Fruit fly (Drosophila melanogaster): Measurements from ENCODE around the gene Flad1.
A peak's percentile ranks its signal among the peaks of the same experiment; 100 is the strongest.

Gene Flad1

dm6 chrX:12927612-12928011, 24.3 kb upstream of the Flad1 start:
- TF ChIP-seq cnc (optimal IDR thresholded peaks at IDR 0.05) = no peak
- TF ChIP-seq CG14711 (tag; optimal IDR thresholded peaks at IDR 0.05) = no peak
- no peak for TF ChIP-seq CG7101 (tag; optimal IDR thresholded peaks at IDR 0.05)
- TF ChIP-seq Crg-1 (GFP tag; optimal IDR thresholded peaks at IDR 0.05) = no peak
- no peak for TF ChIP-seq cic (GFP tag; optimal IDR thresholded peaks at IDR 0.05)
- no peak for TF ChIP-seq CG33017 (tag; optimal IDR thresholded peaks at IDR 0.05)
- TF ChIP-seq ovo (GFP tag; optimal IDR thresholded peaks at IDR 0.05) = no peak
- no peak for TF ChIP-seq kay (GFP tag; ENCODE audit: borderline replicate concordance)
- TF ChIP-seq CG11617 (GFP tag; optimal IDR thresholded peaks at IDR 0.05) = no peak
- TF ChIP-seq CG1620 (GFP tag; optimal IDR thresholded peaks at IDR 0.05) = no peak
- TF ChIP-seq tj (GFP tag; optimal IDR thresholded peaks at IDR 0.05) = no peak
- no peak for TF ChIP-seq Clk (GFP tag; optimal IDR thresholded peaks at IDR 0.05)
- no peak for TF ChIP-seq pad (GFP tag; optimal IDR thresholded peaks at IDR 0.05)

- TF ChIP-seq pad (GFP tag; optimal IDR thresholded peaks at IDR 0.05) (peak; percentile 2), cic (GFP tag; optimal IDR thresholded peaks at IDR 0.05) (no peak), Clk (GFP tag; optimal IDR thresholded peaks at IDR 0.05) (no peak), cnc (optimal IDR thresholded peaks at IDR 0.05) (no peak), CG11617 (GFP tag; optimal IDR thresholded peaks at IDR 0.05) (peak; percentile 28), CG1620 (GFP tag; optimal IDR thresholded peaks at IDR 0.05) (no peak), CG14711 (tag; optimal IDR thresholded peaks at IDR 0.05) (no peak), Crg-1 (GFP tag; optimal IDR thresholded peaks at IDR 0.05) (no peak), Hr96 (GFP tag; optimal IDR thresholded peaks at IDR 0.05) (no peak), bab1 (GFP tag; optimal IDR thresholded peaks at IDR 0.05) (no peak), CG7101 (tag; optimal IDR thresholded peaks at IDR 0.05) (peak; percentile 29), CG33017 (tag; optimal IDR thresholded peaks at IDR 0.05) (no peak), Mnt (GFP tag; optimal IDR thresholded peaks at IDR 0.05) (no peak), ovo (GFP tag; optimal IDR thresholded peaks at IDR 0.05) (no peak), toe (GFP tag; optimal IDR thresholded peaks at IDR 0.05) (no peak), CG12768 (GFP tag; optimal IDR thresholded peaks at IDR 0.05) (peak; percentile 8), tj (GFP tag; optimal IDR thresholded peaks at IDR 0.05) (no peak), CG5204 (GFP tag; optimal IDR thresholded peaks at IDR 0.05) (no peak), CG7045 (GFP tag; optimal IDR thresholded peaks at IDR 0.05) (no peak), kay (GFP tag; ENCODE audit: borderline replicate concordance) (no peak)
Observed at dm6 chrX:12925426-12926256, 22.3 kb upstream of the Flad1 start.

dm6 chrX:12923258-12923901, 20.1 kb upstream of the Flad1 start:
- TF ChIP-seq Crg-1 (GFP tag; optimal IDR thresholded peaks at IDR 0.05) = no peak
- no peak for TF ChIP-seq CG7045 (GFP tag; optimal IDR thresholded peaks at IDR 0.05)
- TF ChIP-seq CG14711 (tag; optimal IDR thresholded peaks at IDR 0.05) = no peak
- TF ChIP-seq CG7101 (tag; optimal IDR thresholded peaks at IDR 0.05) = no peak
- TF ChIP-seq CG11617 (GFP tag; optimal IDR thresholded peaks at IDR 0.05) = no peak

dm6 chrX:12922338-12922737, 19.0 kb upstream of the Flad1 start:
- TF ChIP-seq bab1 (GFP tag; optimal IDR thresholded peaks at IDR 0.05) (no peak), CG12768 (GFP tag; optimal IDR thresholded peaks at IDR 0.05) (no peak), cnc (optimal IDR thresholded peaks at IDR 0.05) (no peak), CG33017 (tag; optimal IDR thresholded peaks at IDR 0.05) (no peak), kay (GFP tag; ENCODE audit: borderline replicate concordance) (no peak), ovo (GFP tag; optimal IDR thresholded peaks at IDR 0.05) (no peak), pad (GFP tag; optimal IDR thresholded peaks at IDR 0.05) (no peak), cic (GFP tag; optimal IDR thresholded peaks at IDR 0.05) (no peak), CG14711 (tag; optimal IDR thresholded peaks at IDR 0.05) (no peak), tj (GFP tag; optimal IDR thresholded peaks at IDR 0.05) (no peak), Clk (GFP tag; optimal IDR thresholded peaks at IDR 0.05) (no peak), Mnt (GFP tag; optimal IDR thresholded peaks at IDR 0.05) (no peak), CG5204 (GFP tag; optimal IDR thresholded peaks at IDR 0.05) (no peak), CG7101 (tag; optimal IDR thresholded peaks at IDR 0.05) (no peak), Hr96 (GFP tag; optimal IDR thresholded peaks at IDR 0.05) (no peak), CG7045 (GFP tag; optimal IDR thresholded peaks at IDR 0.05) (no peak), toe (GFP tag; optimal IDR thresholded peaks at IDR 0.05) (no peak), CG11617 (GFP tag; optimal IDR thresholded peaks at IDR 0.05) (no peak), Crg-1 (GFP tag; optimal IDR thresholded peaks at IDR 0.05) (no peak)

- TF ChIP-seq pad (GFP tag; optimal IDR thresholded peaks at IDR 0.05) (no peak), cic (GFP tag; optimal IDR thresholded peaks at IDR 0.05) (no peak), tj (GFP tag; optimal IDR thresholded peaks at IDR 0.05) (no peak), CG1620 (GFP tag; optimal IDR thresholded peaks at IDR 0.05) (no peak), kay (GFP tag; ENCODE audit: borderline replicate concordance) (no peak), CG5204 (GFP tag; optimal IDR thresholded peaks at IDR 0.05) (no peak), CG33017 (tag; optimal IDR thresholded peaks at IDR 0.05) (no peak), CG14711 (tag; optimal IDR thresholded peaks at IDR 0.05) (no peak)
Observed at dm6 chrX:12919594-12919993, 16.3 kb upstream of the Flad1 start.

- TF ChIP-seq Hr96 (GFP tag; optimal IDR thresholded peaks at IDR 0.05) (no peak), Clk (GFP tag; optimal IDR thresholded peaks at IDR 0.05) (no peak), pad (GFP tag; optimal IDR thresholded peaks at IDR 0.05) (no peak), CG33017 (tag; optimal IDR thresholded peaks at IDR 0.05) (no peak), cic (GFP tag; optimal IDR thresholded peaks at IDR 0.05) (no peak), ovo (GFP tag; optimal IDR thresholded peaks at IDR 0.05) (no peak), tj (GFP tag; optimal IDR thresholded peaks at IDR 0.05) (no peak), CG7101 (tag; optimal IDR thresholded peaks at IDR 0.05) (no peak), CG5204 (GFP tag; optimal IDR thresholded peaks at IDR 0.05) (no peak), Mnt (GFP tag; optimal IDR thresholded peaks at IDR 0.05) (no peak), CG1620 (GFP tag; optimal IDR thresholded peaks at IDR 0.05) (no peak), cnc (optimal IDR thresholded peaks at IDR 0.05) (no peak)
Observed at dm6 chrX:12917177-12917576, 13.9 kb upstream of the Flad1 start, which contains the start of gene fne. Gene fne, plus strand, starts transcription at chrX:12917477.
